Worm (Caenorhabditis elegans) whole organism, L1 larva: ENCODE measurements around the gene nhr-213.

Experiments used
- C04F5.9 ChIP-seq: sonication (generic microtip); optimal IDR thresholded peaks from 2 replicates; lab custom pipeline; 2016; ENCODE audit warnings: missing genetic modification characterization, missing compliant biosample characterization
- Y116A8C.19 ChIP-seq: sonication (generic microtip); optimal IDR thresholded peaks from 2 replicates; lab custom pipeline; 2016; ENCODE audit warnings: missing compliant biosample characterization, missing genetic modification characterization, borderline replicate concordance
- aha-1 ChIP-seq: fragments of 150-350 bp; optimal IDR thresholded peaks from 2 replicates; lab custom pipeline; 2014; ENCODE audit warnings: missing biosample characterization, missing genetic modification characterization
- aly-2 ChIP-seq: fragments of 150-350 bp; optimal IDR thresholded peaks from 2 replicates; lab custom pipeline; 2014; ENCODE audit warnings: missing biosample characterization, missing genetic modification characterization
- blmp-1 ChIP-seq: fragments of 150-350 bp; optimal IDR thresholded peaks from 2 replicates; lab custom pipeline; 2014; ENCODE audit warnings: missing biosample characterization, missing genetic modification characterization
- ceh-8 ChIP-seq: fragments of 200-800 bp; sonication (Bioruptor generic); optimal IDR thresholded peaks from 2 replicates; lab custom pipeline; 2018; ENCODE audit warnings: mild to moderate bottlenecking, missing genetic modification characterization, moderate library complexity, missing compliant biosample characterization
- ceh-82 ChIP-seq, 3 experiments: fragments of 150-350 bp in 1 of 3; sonication (generic microtip) in 2 of 3; optimal IDR thresholded peaks; 2 replicates each; lab custom pipeline; 2014 to 2017; ENCODE audit warnings: missing biosample characterization in 3 of 3, missing genetic modification characterization in 3 of 3
- ceh-88 ChIP-seq: fragments of 200-800 bp; sonication (Bioruptor generic); IDR thresholded peaks from 2 replicates; pipeline ENCODE4 v1.3.6; 2022; ENCODE audit warnings: missing genetic modification characterization, missing compliant biosample characterization
- ceh-90 ChIP-seq: sonication (generic microtip); optimal IDR thresholded peaks from 2 replicates; lab custom pipeline; 2016; ENCODE audit warnings: missing genetic modification characterization, missing compliant biosample characterization
- ces-1 ChIP-seq: fragments of 150-350 bp; optimal IDR thresholded peaks from 2 replicates; lab custom pipeline; 2014; ENCODE audit warnings: missing biosample characterization, missing genetic modification reagents, missing genetic modification characterization
- dpl-1 ChIP-seq, 3 experiments: fragments of 150-350 bp in 2 of 3; sonication (generic microtip) in 1 of 3; optimal IDR thresholded peaks; 2 replicates each; lab custom pipeline; 2014 to 2017; ENCODE audit warnings: missing biosample characterization in 3 of 3, missing genetic modification characterization in 3 of 3, missing genetic modification reagents in 3 of 3
- dsc-1 ChIP-seq: sonication (generic microtip); optimal IDR thresholded peaks from 2 replicates; lab custom pipeline; 2016; ENCODE audit warnings: mild to moderate bottlenecking, missing genetic modification characterization, missing compliant biosample characterization
- egl-13 ChIP-seq: sonication (generic microtip); optimal IDR thresholded peaks from 2 replicates; lab custom pipeline; 2016; ENCODE audit warnings: missing genotype, missing genetic modification reagents, missing genetic modification characterization, missing compliant biosample characterization
- egl-27 ChIP-seq, 2 experiments: fragments of 150-350 bp in 1 of 2; sonication (generic microtip); optimal IDR thresholded peaks; 3 replicates each; lab custom pipeline; 2017 to 2018; ENCODE audit warnings: missing biosample characterization in 2 of 2, missing genetic modification characterization in 2 of 2, missing genetic modification reagents in 2 of 2
- fkh-10 ChIP-seq: sonication (generic microtip); optimal IDR thresholded peaks from 2 replicates; lab custom pipeline; 2017; ENCODE audit warnings: missing biosample characterization, missing genetic modification reagents, missing genetic modification characterization
- fkh-4 ChIP-seq: sonication (generic microtip); optimal IDR thresholded peaks from 2 replicates; lab custom pipeline; 2016; ENCODE audit warnings: missing compliant biosample characterization, missing genetic modification characterization, borderline replicate concordance
- hlh-4 ChIP-seq: sonication (generic microtip); optimal IDR thresholded peaks from 2 replicates; lab custom pipeline; 2016; ENCODE audit warnings: mild to moderate bottlenecking, missing genetic modification characterization, missing compliant biosample characterization
- irx-1 ChIP-seq: sonication (generic microtip); optimal IDR thresholded peaks from 2 replicates; lab custom pipeline; 2016; ENCODE audit warnings: missing genetic modification characterization, missing compliant biosample characterization
- lin-14 ChIP-seq: fragments of 200-800 bp; sonication (Bioruptor generic); optimal IDR thresholded peaks from 2 replicates; lab custom pipeline; 2018; ENCODE audit warnings: mild to moderate bottlenecking, missing genetic modification characterization, moderate library complexity, missing compliant biosample characterization
- lin-15B ChIP-seq: fragments of 150-350 bp; sonication (generic microtip); optimal IDR thresholded peaks from 3 replicates; lab custom pipeline; 2014; ENCODE audit warnings: missing biosample characterization, missing genetic modification characterization
- lir-3 ChIP-seq: sonication (generic microtip); optimal IDR thresholded peaks from 2 replicates; lab custom pipeline; 2016; ENCODE audit warnings: mild to moderate bottlenecking, missing genetic modification characterization, moderate library complexity, missing compliant biosample characterization; ENCODE audit not compliant: poor library complexity
- nhr-11 ChIP-seq: fragments of 150-350 bp; optimal IDR thresholded peaks from 2 replicates; lab custom pipeline; 2014; ENCODE audit warnings: missing biosample characterization, missing genetic modification characterization
- nhr-19 ChIP-seq: fragments of 200-800 bp; sonication (Bioruptor generic); conservative IDR thresholded peaks from 2 replicates; pipeline ENCODE4 v1.3.6; 2022; ENCODE audit warnings: missing genetic modification characterization, missing compliant biosample characterization
- nhr-20 ChIP-seq: sonication (generic microtip); optimal IDR thresholded peaks from 2 replicates; lab custom pipeline; 2016; ENCODE audit warnings: mild to moderate bottlenecking, missing genetic modification characterization, missing compliant biosample characterization
- nhr-237 ChIP-seq: fragments of 150-350 bp; optimal IDR thresholded peaks from 2 replicates; lab custom pipeline; 2014; ENCODE audit warnings: missing biosample characterization, missing genetic modification characterization
- nhr-28 ChIP-seq: fragments of 150-350 bp; optimal IDR thresholded peaks from 2 replicates; lab custom pipeline; 2014; ENCODE audit warnings: missing biosample characterization, missing genetic modification characterization
- nhr-47 ChIP-seq: sonication (generic microtip); optimal IDR thresholded peaks from 2 replicates; lab custom pipeline; 2016; ENCODE audit warnings: mild to moderate bottlenecking, missing genetic modification characterization, moderate library complexity, missing compliant biosample characterization
- nhr-71 ChIP-seq: sonication (generic microtip); optimal IDR thresholded peaks from 2 replicates; lab custom pipeline; 2016; ENCODE audit warnings: mild to moderate bottlenecking, missing genetic modification characterization, moderate library complexity, missing compliant biosample characterization
- nhr-85 ChIP-seq: sonication (generic microtip); peaks from one replicate; lab custom pipeline; 2016; ENCODE audit warnings: missing genetic modification characterization, inconsistent platforms, missing compliant biosample characterization
- nhr-90 ChIP-seq: sonication (generic microtip); optimal IDR thresholded peaks from 2 replicates; lab custom pipeline; 2016; ENCODE audit warnings: mild to moderate bottlenecking, missing genetic modification characterization, missing compliant biosample characterization; ENCODE audit not compliant: poor library complexity
- pax-3 ChIP-seq: fragments of 200-800 bp; sonication (Bioruptor generic); optimal IDR thresholded peaks from 2 replicates; lab custom pipeline; 2018; ENCODE audit warnings: mild to moderate bottlenecking, missing genetic modification characterization, moderate library complexity, missing compliant biosample characterization
- pqm-1 ChIP-seq: sonication (generic microtip); optimal IDR thresholded peaks from 3 replicates; lab custom pipeline; 2017; ENCODE audit warnings: missing biosample characterization, missing genetic modification characterization
- rnt-1 ChIP-seq: sonication (generic microtip); optimal IDR thresholded peaks from 2 replicates; lab custom pipeline; 2016; ENCODE audit warnings: mild to moderate bottlenecking, missing genetic modification characterization, moderate library complexity, missing compliant biosample characterization
- skn-1 ChIP-seq: fragments of 150-350 bp; optimal IDR thresholded peaks from 2 replicates; lab custom pipeline; 2014; ENCODE audit warnings: missing biosample characterization, missing genetic modification characterization
- snpc-4 ChIP-seq: fragments of 150-350 bp; optimal IDR thresholded peaks from 2 replicates; lab custom pipeline; 2014; ENCODE audit warnings: missing biosample characterization, missing genetic modification characterization
- sox-4 ChIP-seq: sonication (generic microtip); optimal IDR thresholded peaks from 2 replicates; lab custom pipeline; 2016; ENCODE audit warnings: missing genetic modification characterization, missing compliant biosample characterization
- sptf-1 ChIP-seq: fragments of 150-350 bp; optimal IDR thresholded peaks from 2 replicates; lab custom pipeline; 2014; ENCODE audit warnings: missing biosample characterization, missing genetic modification characterization
- sup-37 ChIP-seq: fragments of 200-800 bp; sonication (Bioruptor generic); optimal IDR thresholded peaks from 2 replicates; lab custom pipeline; 2018; ENCODE audit warnings: mild to moderate bottlenecking, missing genetic modification characterization, missing compliant biosample characterization
- swsn-7 ChIP-seq: sonication (generic microtip); optimal IDR thresholded peaks from 2 replicates; lab custom pipeline; 2016; ENCODE audit warnings: missing genetic modification characterization, missing compliant biosample characterization
- unc-30 ChIP-seq: sonication (generic microtip); optimal IDR thresholded peaks from 2 replicates; lab custom pipeline; 2017; ENCODE audit warnings: missing biosample characterization, missing genetic modification characterization
- unc-86 ChIP-seq: sonication (generic microtip); optimal IDR thresholded peaks from 2 replicates; lab custom pipeline; 2016; ENCODE audit warnings: missing genetic modification characterization, missing compliant biosample characterization
- unc-98 ChIP-seq: fragments of 200-800 bp; sonication (Bioruptor generic); IDR thresholded peaks from 2 replicates; pipeline ENCODE4 v1.3.6; 2022; ENCODE audit warnings: missing genetic modification characterization, missing compliant biosample characterization
- vab-15 ChIP-seq: sonication (generic microtip); optimal IDR thresholded peaks from 2 replicates; lab custom pipeline; 2017; ENCODE audit warnings: missing genotype, mild to moderate bottlenecking, missing genetic modification characterization, missing compliant biosample characterization
- xbp-1 ChIP-seq: sonication (generic microtip); optimal IDR thresholded peaks from 2 replicates; lab custom pipeline; 2016; ENCODE audit warnings: missing genetic modification characterization, missing compliant biosample characterization
- ztf-4 ChIP-seq: fragments of 150-350 bp; optimal IDR thresholded peaks from 2 replicates; lab custom pipeline; 2014; ENCODE audit warnings: missing biosample characterization, missing genetic modification characterization

nhr-213 gene

ce11 chrV:15914774-15915173 lies 18.2 kb upstream of the nhr-213 start:
- TF ChIP-seq irx-1 (tag; lab: Kevin White, UChicago) (no peak), rnt-1 (tag; lab: Kevin White, UChicago) (no peak), nhr-85 (no peak), pax-3 (tag; lab: Kevin White, UChicago) (no peak), fkh-4 (no peak), sup-37 (GFP tag; lab: Kevin White, UChicago) (no peak), fkh-10 (GFP tag; lab: Kevin White, UChicago) (no peak), ces-1 (GFP tag; lab: Kevin White, UChicago) (no peak), ztf-4 (tag; lab: Kevin White, UChicago) (no peak), nhr-237 (tag; lab: Kevin White, UChicago) (no peak), nhr-28 (no peak)

ce11 chrV:15913714-15914113 lies 17.1 kb upstream of the nhr-213 start, which contains the start of gene F35E8.7:
Gene F35E8.7, plus strand, starts transcription at chrV:15914014.
- TF ChIP-seq pqm-1 (no peak), dsc-1 (tag; lab: Kevin White, UChicago) (no peak), vab-15 (tag; lab: Kevin White, UChicago) (no peak), blmp-1 (tag; lab: Kevin White, UChicago) (no peak), nhr-11 (tag; lab: Kevin White, UChicago) (no peak), ceh-8 (GFP tag; lab: Kevin White, UChicago) (no peak), sup-37 (GFP tag; lab: Kevin White, UChicago) (no peak), lir-3 (tag; lab: Kevin White, UChicago) (no peak), lin-14 (no peak), nhr-90 (no peak), nhr-19 (no peak), ceh-90 (tag; lab: Kevin White, UChicago) (no peak), Y116A8C.19 (tag; lab: Kevin White, UChicago) (no peak)
- TF ChIP-seq, all 84 proteins: peak for 0

ce11 chrV:15912677-15913076 lies 16.1 kb upstream of the nhr-213 start:
- TF ChIP-seq nhr-19 = no peak
- TF ChIP-seq C04F5.9 = no peak
- no peak for TF ChIP-seq nhr-237 (tag; lab: Kevin White, UChicago)
- no peak for TF ChIP-seq nhr-11 (tag; lab: Kevin White, UChicago)
- no peak for TF ChIP-seq dsc-1 (tag; lab: Kevin White, UChicago)
- TF ChIP-seq blmp-1 (tag; lab: Kevin White, UChicago) = no peak
- TF ChIP-seq aha-1 = no peak
- TF ChIP-seq sptf-1 (tag; lab: Kevin White, UChicago) = no peak
- no peak for TF ChIP-seq egl-13 (tag; lab: Kevin White, UChicago)
- no peak for TF ChIP-seq skn-1 (tag; lab: Kevin White, UChicago)
- TF ChIP-seq unc-86 = no peak
- no peak for TF ChIP-seq ceh-88 (GFP tag; lab: Robert Waterston, UW)
- no peak for TF ChIP-seq sox-4 (tag; lab: Kevin White, UChicago)
- TF ChIP-seq irx-1 (tag; lab: Kevin White, UChicago) = no peak
- TF ChIP-seq unc-98 = no peak
- no peak for TF ChIP-seq nhr-71 (tag; lab: Kevin White, UChicago)
- TF ChIP-seq pqm-1 = no peak

ce11 chrV:15911848-15912247 lies 15.3 kb upstream of the nhr-213 start, which contains the start of gene F35E8.6:
Gene F35E8.6, plus strand, starts transcription at chrV:15912148.
- TF ChIP-seq hlh-4 (tag; lab: Kevin White, UChicago) (no peak), ceh-82 (tag; optimal IDR thresholded peaks at IDR 0.05; lab: Kevin White, UChicago) (no peak), pqm-1 (no peak), snpc-4 (tag; lab: Kevin White, UChicago) (no peak), nhr-90 (no peak), irx-1 (tag; lab: Kevin White, UChicago) (no peak), swsn-7 (tag; lab: Kevin White, UChicago) (no peak), egl-27 (tag; optimal IDR thresholded peaks at IDR 0.05; lab: Kevin White, UChicago) (no peak), ztf-4 (tag; lab: Kevin White, UChicago) (no peak), xbp-1 (tag; lab: Kevin White, UChicago) (no peak), dsc-1 (tag; lab: Kevin White, UChicago) (no peak), lin-15B (no peak), C04F5.9 (no peak), nhr-20 (tag; lab: Kevin White, UChicago) (no peak), unc-30 (tag; lab: Kevin White, UChicago) (no peak), dpl-1 (GFP tag; optimal IDR thresholded peaks at IDR 0.05; lab: Kevin White, UChicago) (no peak), nhr-47 (tag; lab: Kevin White, UChicago) (no peak), aly-2 (no peak)
